Worm (Caenorhabditis elegans): ENCODE measurements around the gene lin-14.

lin-14 gene

DNA sequence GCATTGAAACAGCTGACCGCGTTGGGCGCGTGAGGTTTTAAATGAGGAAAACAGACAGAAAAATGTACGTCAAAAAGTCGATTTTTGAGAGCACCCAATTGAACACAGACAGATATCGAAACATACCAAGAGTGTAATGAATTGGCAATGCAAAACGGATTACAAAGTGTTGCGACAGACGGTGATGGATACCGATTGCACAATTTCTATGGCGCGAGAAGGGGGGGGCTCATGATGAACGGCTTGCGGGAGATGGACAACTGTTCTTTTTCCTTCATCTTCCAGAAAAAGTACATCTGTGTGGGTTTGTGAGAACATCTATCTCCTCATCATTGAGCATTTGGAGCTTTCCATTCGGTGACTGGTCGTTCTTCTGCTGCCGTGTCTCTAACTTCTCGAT lies 1.8 kb upstream of the lin-14 start:
- TF ChIP-seq unc-62 (GFP tag; optimal IDR thresholded peaks at IDR 0.05): no peak

DNA sequence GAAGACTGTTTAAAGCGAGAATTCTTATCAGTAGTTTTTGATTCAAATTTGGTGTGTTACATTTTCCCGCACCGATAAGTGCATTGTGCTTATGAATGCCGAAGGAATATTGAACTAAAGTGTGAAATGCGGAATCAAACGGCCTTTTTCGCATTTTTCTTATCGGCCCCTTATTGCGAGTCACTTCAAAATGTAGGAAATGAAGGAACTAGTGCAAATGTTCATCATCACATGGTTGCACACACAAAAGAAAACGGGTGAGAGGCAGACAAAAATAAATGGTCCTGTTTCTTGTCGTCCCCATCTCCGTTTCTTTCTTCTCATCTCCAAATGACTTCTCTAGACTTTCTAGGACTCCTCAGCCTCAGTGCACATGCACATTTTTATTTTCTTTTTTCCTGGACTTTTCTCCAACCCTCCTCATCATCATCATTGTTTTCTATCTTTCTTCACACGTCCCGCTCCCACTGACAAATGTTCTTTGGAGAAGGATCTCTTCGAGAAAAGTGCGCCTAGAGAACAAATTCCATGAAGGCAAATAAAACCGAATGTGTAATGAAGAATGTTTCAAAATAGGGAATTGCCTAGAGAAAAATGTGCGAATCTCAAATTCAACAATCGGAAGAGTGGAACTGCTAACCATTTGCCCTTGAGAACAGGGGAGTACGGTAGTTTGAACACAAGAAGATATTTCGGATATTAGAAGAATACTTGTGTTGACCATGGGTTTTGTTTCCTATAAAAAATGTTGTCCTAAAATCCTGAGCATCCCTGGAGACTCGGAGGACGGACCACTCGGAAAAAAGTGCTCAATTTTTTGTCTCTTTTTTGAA lies 873 bp upstream of the lin-14 start:
- no peak for TF ChIP-seq unc-62 (GFP tag; optimal IDR thresholded peaks at IDR 0.05)

DNA sequence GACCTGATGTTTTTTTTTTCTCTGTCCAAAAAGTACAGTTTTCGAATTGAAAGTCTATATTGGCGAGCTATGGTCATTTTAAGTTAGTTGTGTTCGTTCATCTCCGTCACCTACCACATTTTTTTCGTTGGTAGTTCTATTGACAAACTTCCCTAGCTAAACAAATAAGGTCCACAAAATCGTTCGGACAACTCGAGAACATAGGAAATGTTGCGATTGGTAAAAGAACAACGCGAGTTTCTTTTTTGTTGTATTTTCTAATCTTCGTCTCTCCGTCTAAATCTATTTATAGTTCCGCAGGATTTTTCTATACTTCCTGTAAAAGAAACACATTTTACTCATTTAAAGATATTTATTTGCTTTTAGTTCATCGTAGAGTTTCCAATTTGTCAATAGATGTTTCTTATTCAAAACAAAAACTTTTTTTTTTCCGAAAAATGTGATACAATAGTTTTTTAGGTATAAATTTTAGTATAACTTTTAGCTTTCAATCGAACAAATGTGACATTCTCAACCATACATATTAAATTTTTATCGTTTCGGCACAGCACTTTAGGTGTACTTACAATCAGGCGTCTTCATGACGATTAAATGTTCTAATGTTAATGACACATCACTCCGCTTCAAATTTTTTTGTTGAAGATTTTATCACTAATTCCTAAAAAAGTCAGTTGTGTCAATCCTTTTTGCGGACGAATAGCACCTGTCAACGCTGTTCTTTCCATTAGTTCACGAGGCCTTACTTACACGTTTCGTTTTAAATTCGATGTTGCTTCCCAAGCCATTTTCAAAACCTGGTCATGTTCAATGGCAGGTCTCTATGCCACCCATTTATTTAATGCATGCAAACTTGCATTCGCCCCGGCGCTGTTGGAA lies 1.3 kb downstream of the lin-14 start:
- no peak for TF ChIP-seq unc-62 (GFP tag; optimal IDR thresholded peaks at IDR 0.05)

DNA sequence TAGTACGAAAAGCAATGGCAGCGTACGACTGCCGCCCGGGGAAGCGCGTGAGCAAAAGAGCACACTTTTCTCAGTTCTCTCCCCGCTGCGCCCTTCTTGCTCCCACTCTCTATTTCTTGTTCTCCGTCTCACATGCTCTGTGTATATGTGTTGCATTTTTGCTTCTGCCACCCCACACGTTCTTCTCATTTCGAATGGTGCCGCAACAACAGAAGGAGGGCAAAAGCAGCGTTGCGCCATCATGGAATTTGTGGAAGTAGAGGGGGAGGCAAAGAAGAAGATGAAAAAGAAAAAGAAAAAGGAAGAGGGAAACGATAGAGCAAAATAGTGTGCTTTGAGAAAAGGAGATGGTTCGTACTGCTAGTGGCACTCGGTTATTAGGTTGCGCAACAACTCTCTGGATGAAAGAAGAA lies 2.0 kb downstream of the lin-14 start:
- TF ChIP-seq unc-62 (GFP tag; optimal IDR thresholded peaks at IDR 0.05): no peak

DNA sequence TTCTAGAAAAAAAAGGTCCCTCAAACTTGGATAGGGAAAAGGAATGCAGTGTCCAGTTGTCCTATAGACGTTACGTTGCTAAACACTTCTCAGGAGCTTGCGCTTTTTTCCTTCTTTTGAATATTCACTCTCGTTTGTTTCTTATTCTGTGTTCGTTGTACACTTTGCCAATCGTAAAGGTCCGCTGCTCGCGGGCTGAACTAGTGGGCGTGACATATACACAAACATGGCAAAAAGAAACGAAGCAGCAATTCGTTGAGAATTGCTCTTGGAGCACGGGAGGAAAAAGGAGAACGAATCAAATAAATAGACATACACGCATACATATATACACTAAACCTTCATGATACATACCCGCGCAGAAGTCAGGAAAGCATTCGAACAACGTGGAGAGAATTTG lies 3.5 kb downstream of the lin-14 start:
- TF ChIP-seq unc-62 (GFP tag; optimal IDR thresholded peaks at IDR 0.05): no peak

DNA sequence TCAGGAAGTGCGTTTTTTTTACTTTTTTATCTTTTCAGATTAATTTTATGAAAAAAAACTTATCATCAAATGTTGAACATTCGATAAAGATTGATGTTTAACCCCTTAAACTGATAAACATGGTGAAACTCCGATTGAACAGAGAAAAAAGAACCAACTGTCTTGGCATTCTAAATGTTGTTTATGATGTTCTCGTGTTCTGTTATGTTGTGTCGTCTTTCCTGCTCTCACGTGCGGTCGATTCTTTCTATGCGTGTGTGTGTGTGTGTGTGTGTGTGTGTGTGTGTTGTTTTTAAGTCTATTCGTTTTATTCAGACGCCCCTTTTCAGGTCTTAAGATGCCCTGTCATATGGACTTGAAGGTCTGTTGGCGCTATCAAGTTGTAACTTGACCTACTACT lies 4.2 kb downstream of the lin-14 start:
- no peak for TF ChIP-seq unc-62 (GFP tag; optimal IDR thresholded peaks at IDR 0.05)

DNA sequence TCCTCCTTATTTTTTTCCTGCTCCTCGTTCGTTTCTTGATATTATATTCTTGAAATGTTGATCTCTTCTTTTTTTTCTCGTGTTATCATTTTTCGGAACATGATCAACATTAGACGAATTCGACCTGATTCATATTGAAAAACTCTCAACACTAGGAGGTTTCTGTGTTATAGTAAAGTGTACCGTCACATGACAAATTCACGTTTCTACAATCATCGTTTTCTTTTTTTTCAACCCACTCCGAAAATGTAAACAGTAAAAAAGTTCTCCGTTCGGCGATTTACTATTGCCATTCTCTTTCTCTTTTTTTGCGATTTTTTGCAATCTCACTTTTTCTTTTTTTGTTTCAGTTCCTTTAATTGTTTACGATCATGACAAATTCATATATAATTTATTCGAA lies 6.0 kb downstream of the lin-14 start:
- no peak for TF ChIP-seq unc-62 (GFP tag; optimal IDR thresholded peaks at IDR 0.05)

DNA sequence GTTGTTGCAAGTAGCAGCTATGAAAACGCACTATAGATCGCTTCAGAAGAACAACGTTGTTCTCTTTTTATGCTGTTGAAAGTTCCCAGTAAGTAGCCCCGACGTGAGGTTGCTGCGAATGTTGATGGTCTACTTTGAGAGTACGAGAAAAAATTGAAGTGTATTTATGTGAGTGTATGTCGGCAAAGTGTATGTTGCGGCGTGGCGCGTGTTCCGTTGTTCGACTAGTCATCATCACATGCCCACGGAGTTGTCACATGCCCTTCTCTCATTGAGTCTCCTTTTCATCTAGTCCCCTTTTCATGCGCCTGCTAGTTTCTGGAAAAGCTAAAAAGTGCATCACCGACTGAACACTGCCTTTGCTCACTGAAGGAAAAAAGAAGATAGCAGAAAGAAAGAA lies 6.5 kb downstream of the lin-14 start:
- no peak for TF ChIP-seq unc-62 (GFP tag; optimal IDR thresholded peaks at IDR 0.05)

DNA sequence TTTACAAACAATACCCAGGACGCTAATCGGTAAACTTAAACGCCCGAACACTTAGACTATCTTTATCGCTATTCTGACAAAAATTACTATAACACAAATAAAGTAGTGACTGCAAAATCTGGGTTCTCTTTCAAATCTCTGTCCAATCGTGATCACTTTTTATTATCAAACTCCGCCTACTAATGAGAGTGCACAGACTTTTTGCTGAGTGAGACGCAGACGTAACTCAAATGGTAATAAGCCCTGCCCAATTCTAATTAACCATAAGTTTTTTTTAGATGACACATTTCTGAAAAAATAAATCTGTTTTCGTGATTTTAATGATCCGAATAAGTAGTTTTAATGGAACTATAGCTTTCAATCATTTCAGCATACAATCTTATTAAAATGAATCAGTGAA lies 7.0 kb downstream of the lin-14 start:
- no peak for TF ChIP-seq unc-62 (GFP tag; optimal IDR thresholded peaks at IDR 0.05)

DNA sequence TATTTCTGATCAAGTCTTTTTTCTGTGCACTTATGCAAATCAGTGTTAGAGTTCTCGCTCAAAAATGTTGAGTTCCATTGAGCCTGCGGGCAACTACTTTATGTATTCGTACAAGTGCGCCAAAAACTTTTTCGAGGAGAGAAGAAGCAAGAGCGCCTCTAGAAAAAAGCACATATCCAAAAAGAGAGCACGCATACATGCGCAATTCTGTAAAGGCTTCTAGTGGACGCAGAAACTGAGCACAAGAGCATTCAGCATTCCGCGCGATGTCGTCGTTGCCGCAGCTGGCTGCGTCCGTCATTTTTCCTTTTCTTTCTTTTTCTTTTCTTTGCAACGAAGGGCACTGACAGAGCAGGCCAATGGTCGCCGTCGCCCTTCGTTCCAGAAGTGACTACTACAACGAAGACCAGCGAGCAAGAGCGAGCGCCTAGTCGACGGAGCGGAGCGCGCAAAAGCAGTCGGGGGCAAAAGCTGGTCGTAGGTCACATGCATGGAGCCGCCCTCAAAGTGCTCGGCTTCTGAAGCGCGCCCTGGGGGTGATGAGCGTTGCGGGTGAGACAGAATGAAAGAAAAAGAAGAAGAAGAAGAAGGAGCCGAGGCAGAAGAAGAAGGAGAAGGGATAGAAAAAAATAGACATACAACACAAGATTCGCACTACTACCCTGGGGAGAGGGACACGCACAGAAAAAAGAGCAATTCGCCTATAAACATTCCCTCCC lies 7.8 kb downstream of the lin-14 start:
- TF ChIP-seq unc-62 (GFP tag; optimal IDR thresholded peaks at IDR 0.05): no peak

DNA sequence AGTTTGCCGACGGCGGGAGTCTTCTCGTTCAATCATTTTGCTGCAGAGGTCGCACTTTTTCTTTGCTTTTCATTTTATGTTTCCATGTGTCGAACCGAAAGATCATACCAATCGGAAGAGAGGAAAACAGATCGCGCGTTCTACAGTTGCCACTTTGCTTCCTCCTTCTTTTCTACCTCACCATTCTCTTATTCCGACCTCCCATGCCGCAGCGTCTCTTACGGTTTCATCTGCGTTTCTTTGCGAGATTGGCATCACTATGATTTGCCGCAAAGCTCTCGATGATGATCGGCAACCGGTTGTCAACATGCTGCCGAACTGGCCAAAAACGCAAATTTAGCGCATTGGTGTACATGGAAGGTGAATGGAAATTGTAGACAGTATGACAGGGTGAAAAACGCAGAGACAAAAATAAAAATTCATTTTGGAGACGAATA lies 8.8 kb downstream of the lin-14 start:
- no peak for TF ChIP-seq unc-62 (GFP tag; optimal IDR thresholded peaks at IDR 0.05)

DNA sequence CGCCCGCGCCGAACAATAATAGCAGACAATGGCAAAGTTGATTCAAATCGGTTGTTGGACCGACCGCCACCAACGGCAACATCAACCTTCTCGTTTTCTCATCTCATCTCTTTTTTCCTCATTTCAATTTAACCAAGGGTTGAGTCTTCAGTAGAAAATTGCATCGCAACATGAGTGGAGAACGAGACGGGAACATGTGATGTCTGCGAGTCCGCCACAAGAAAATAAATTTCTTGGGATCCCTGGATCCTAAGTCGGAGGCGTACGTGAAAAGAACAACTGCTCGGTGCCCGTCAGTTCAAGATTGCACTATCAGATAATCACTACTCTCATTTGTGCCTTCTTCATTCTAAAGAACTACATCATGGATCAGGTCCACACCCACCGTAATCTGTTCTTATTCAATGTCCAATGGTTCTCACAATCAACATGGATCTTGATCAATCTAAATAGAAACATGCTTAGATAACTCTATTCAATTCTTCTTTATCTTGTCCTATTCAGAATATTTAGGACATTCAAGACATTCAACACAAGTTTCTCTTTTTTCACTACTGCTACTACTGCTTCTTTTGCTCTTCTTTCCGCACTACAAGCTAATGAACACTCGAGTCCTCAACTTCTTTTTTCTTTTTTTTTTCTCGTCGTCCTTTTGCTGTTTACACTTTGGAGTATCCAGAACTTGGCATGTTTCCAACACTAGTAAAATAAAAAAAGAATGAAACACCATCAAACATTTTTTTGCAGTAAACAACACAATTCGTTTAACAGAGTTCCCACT lies 9.4 kb downstream of the lin-14 start:
- no peak for TF ChIP-seq unc-62 (GFP tag; optimal IDR thresholded peaks at IDR 0.05)

DNA sequence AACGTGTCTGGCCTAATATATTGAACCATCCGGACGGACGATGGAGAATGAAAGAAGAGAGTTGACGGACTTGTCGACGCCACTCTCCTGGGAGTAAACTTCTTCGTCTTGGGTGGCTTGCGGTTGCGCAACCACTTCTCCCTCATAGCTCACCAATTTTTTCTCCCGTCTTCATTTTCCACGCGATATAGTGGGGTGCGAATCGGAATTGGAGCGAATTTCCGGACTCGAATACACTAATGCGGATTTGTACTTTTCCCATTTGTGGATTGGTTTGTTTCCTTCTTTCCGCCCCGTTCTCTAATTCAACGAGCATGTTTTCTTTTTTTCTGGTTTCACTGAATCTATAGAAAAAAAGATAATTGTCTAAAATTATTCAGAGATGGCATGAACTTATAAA lies 10.4 kb downstream of the lin-14 start:
- TF ChIP-seq unc-62 (GFP tag; optimal IDR thresholded peaks at IDR 0.05): no peak

DNA sequence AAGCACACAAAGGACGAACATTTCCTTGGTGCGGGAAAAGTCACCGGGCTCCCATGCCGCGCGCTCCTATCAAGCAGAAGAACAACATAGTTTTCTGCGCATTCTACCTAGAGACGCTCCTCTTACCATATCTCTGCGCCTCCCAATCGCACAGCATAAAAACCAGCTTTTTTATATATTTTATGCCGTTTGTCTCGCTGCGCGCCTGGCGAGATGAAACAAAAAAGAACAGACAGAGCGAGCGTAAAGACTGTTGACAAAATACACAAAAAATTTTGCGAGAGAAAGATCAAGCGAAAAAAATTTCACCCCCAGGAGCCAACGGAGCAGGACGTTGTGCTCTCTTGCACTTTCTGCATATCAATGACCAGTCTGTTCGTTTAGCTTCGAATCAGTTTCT lies 12.4 kb downstream of the lin-14 start:
- TF ChIP-seq unc-62 (GFP tag; optimal IDR thresholded peaks at IDR 0.05): no peak

DNA sequence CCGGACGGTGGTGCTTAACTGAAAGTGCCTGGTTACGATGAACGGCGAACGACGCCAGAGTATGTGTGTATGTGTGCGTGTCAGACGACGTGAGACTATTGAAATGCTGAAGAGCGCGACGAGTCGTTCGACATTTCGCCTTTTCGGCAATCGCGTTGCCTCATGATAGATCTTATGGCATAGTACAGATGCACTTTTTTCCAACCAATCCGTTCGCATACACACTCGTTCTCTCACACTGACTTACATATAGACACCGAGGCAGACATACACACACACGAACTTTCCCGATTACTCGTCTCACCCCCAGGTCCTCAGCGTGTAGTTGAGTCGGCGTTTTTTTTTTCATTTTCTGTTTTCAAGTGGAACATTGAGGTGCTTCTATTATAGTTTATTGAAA lies 13.4 kb downstream of the lin-14 start:
- no peak for TF ChIP-seq unc-62 (GFP tag; optimal IDR thresholded peaks at IDR 0.05)
